Worm (Caenorhabditis elegans) whole organism, L4/young adult: ENCODE measurements around the gene R13H7.2.

Experiments used
- W03F9.2 ChIP-seq: fragments of 150-350 bp; optimal IDR thresholded peaks from 2 replicates; lab custom pipeline; 2014; ENCODE audit warnings: missing biosample characterization, missing genetic modification characterization
- dao-5 ChIP-seq: sonication (generic microtip); optimal IDR thresholded peaks from 2 replicates; lab custom pipeline; 2016; ENCODE audit warnings: missing genotype, missing genetic modification characterization, moderate library complexity, missing compliant biosample characterization

DNA sequence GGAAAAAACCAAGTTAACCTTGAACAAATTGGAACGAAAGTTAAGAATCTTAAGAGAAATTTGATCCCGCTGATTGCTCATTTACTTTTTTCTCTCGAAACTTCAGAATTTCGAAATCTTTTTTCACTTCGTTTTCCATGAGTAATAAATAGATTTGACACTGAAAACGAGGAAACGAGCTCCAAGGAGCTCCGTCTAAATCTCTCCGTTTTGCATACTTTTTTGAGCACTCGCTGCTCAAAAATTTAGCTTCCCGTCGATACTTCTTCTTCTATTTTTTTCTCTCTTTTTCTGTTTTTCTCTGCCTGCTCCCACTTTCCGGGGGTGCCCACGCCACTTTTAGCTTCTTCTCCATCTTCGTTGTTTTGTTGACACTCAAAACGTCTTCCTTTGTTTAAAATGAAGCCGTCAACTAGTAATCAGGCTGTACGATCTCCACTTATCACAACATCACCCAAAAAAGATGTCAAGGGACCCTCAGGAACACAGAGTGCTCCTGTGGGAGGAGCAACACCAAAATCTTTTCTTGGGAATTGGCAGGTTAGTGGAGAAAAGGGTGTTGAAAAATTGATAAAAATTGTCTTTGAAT lies 52.6 kb downstream of the R13H7.2 start, which contains the start of gene C17H12.10:
- TF ChIP-seq W03F9.2 (tag; lab: Kevin White, UChicago) (no peak), dao-5 (no peak)
